Worm (Caenorhabditis elegans) whole organism, young adult: ENCODE measurements around the gene ugt-36.

Experiments used
- F49E8.2 ChIP-seq: sonication (generic microtip); optimal IDR thresholded peaks from 3 replicates; lab custom pipeline; 2017; ENCODE audit warnings: missing genetic modification characterization, mild to moderate bottlenecking, missing compliant biosample characterization, antibody characterized with exemption, moderate library complexity; ENCODE audit not compliant: insufficient read depth
- Y53F4B.3 ChIP-seq: fragments of 200-800 bp; sonication (Bioruptor generic); IDR thresholded peaks from 2 replicates; pipeline ENCODE4 v1.3.6; 2022; ENCODE audit warnings: missing genetic modification reagents, missing genetic modification characterization, missing compliant biosample characterization
- Y56A3A.18 ChIP-seq: fragments of 200-800 bp; sonication (Bioruptor generic); IDR thresholded peaks from 2 replicates; pipeline ENCODE4 v1.3.6; 2022; ENCODE audit warnings: missing genetic modification reagents, missing genetic modification characterization, missing compliant biosample characterization
- Y79H2A.3 ChIP-seq: fragments of 200-800 bp; sonication (Bioruptor generic); conservative IDR thresholded peaks from 2 replicates; pipeline ENCODE4 v1.3.6; 2022; ENCODE audit warnings: missing genetic modification reagents, missing genetic modification characterization, missing compliant biosample characterization
- akir-1 ChIP-seq: fragments of 200-800 bp; sonication (Bioruptor generic); optimal IDR thresholded peaks from 2 replicates; lab custom pipeline; 2018; ENCODE audit warnings: mild to moderate bottlenecking, missing genetic modification characterization, moderate library complexity, missing compliant biosample characterization
- aptf-3 ChIP-seq: fragments of 200-800 bp; sonication (Bioruptor generic); IDR thresholded peaks from 2 replicates; pipeline ENCODE4 v1.3.6; 2022; ENCODE audit warnings: missing genetic modification characterization, missing compliant biosample characterization
- cebp-1 ChIP-seq, 2 experiments: fragments of 200-800 bp in 1 of 2; sonication (Bioruptor generic) in 1 of 2; sonication (generic microtip) in 1 of 2; IDR thresholded peaks in 1 of 2; optimal IDR thresholded peaks in 1 of 2; 2 replicates each; pipeline versions ENCODE4 v1.3.6 to Lab custom; 2017 to 2022; ENCODE audit warnings: missing compliant biosample characterization in 2 of 2, missing genetic modification characterization in 2 of 2, mild to moderate bottlenecking in 1 of 2, missing genetic modification reagents in 1 of 2, moderate library complexity in 1 of 2
- dpl-1 ChIP-seq: fragments of 150-350 bp; optimal IDR thresholded peaks from 2 replicates; lab custom pipeline; 2014; ENCODE audit warnings: missing biosample characterization, missing genetic modification reagents, missing genetic modification characterization
- efl-1 ChIP-seq: fragments of 150-350 bp; optimal IDR thresholded peaks from 2 replicates; lab custom pipeline; 2014; ENCODE audit warnings: missing biosample characterization, missing genetic modification reagents, missing genetic modification characterization
- fkh-3 ChIP-seq: sonication (generic microtip); optimal IDR thresholded peaks from 2 replicates; lab custom pipeline; 2016; ENCODE audit warnings: mild to moderate bottlenecking, missing genetic modification characterization, missing compliant biosample characterization
- hmg-1.2 ChIP-seq: fragments of 200-800 bp; sonication (Bioruptor generic); IDR thresholded peaks from 2 replicates; pipeline ENCODE4 v1.3.6; 2022; ENCODE audit warnings: missing genetic modification reagents, missing genetic modification characterization, missing compliant biosample characterization
- hrde-1 ChIP-seq: sonication (generic microtip); optimal IDR thresholded peaks from 2 replicates; lab custom pipeline; 2016; ENCODE audit warnings: missing genetic modification characterization, mild to moderate bottlenecking, missing compliant biosample characterization, moderate library complexity, missing genotype, missing genetic modification reagents, borderline replicate concordance
- let-526 ChIP-seq: fragments of 200-800 bp; sonication (Bioruptor generic); IDR thresholded peaks from 2 replicates; pipeline ENCODE4 v1.3.6; 2022; ENCODE audit warnings: missing genetic modification reagents, missing genetic modification characterization, missing compliant biosample characterization
- let-607 ChIP-seq, 2 experiments: fragments of 200-800 bp in 1 of 2; sonication (Bioruptor generic) in 1 of 2; sonication (generic microtip) in 1 of 2; optimal IDR thresholded peaks; 2 replicates each; lab custom pipeline; 2016 to 2018; ENCODE audit warnings: mild to moderate bottlenecking in 2 of 2, missing compliant biosample characterization in 2 of 2, missing genetic modification characterization in 2 of 2, moderate library complexity in 2 of 2, missing genotype in 1 of 2
- lin-35 ChIP-seq, 3 experiments: fragments of 150-350 bp in 2 of 3; sonication (generic microtip) in 1 of 3; optimal IDR thresholded peaks; 2 replicates each; lab custom pipeline; 2014 to 2018; ENCODE audit warnings: missing biosample characterization in 3 of 3, missing genetic modification characterization in 3 of 3, missing genetic modification reagents in 3 of 3
- lin-40 ChIP-seq: sonication (generic microtip); optimal IDR thresholded peaks from 2 replicates; lab custom pipeline; 2016; ENCODE audit warnings: missing genetic modification characterization, mild to moderate bottlenecking, missing compliant biosample characterization, missing genotype, missing genetic modification reagents
- lin-54 ChIP-seq: fragments of 200-800 bp; sonication (Bioruptor generic); optimal IDR thresholded peaks from 2 replicates; lab custom pipeline; 2018; ENCODE audit warnings: mild to moderate bottlenecking, missing genetic modification characterization, missing compliant biosample characterization
- madf-6 ChIP-seq: fragments of 200-800 bp; sonication (Bioruptor generic); IDR thresholded peaks from 2 replicates; pipeline ENCODE4 v1.3.6; 2022; ENCODE audit warnings: missing genetic modification reagents, missing genetic modification characterization, missing compliant biosample characterization
- madf-8 ChIP-seq: fragments of 200-800 bp; sonication (Bioruptor generic); conservative IDR thresholded peaks from 2 replicates; pipeline ENCODE4 v1.3.6; 2022; ENCODE audit warnings: missing genetic modification reagents, missing genetic modification characterization, missing compliant biosample characterization
- mcd-1 ChIP-seq: fragments of 200-800 bp; sonication (Bioruptor generic); IDR thresholded peaks from 2 replicates; pipeline ENCODE4 v1.3.6; 2022; ENCODE audit warnings: missing genetic modification reagents, missing genetic modification characterization, missing compliant biosample characterization
- nfyb-1 ChIP-seq: fragments of 200-800 bp; sonication (Bioruptor generic); IDR thresholded peaks from 2 replicates; pipeline ENCODE4 v1.3.6; 2022; ENCODE audit warnings: missing genetic modification reagents, missing genetic modification characterization, missing compliant biosample characterization
- nhr-27 ChIP-seq: fragments of 200-800 bp; sonication (Bioruptor generic); optimal IDR thresholded peaks from 2 replicates; lab custom pipeline; 2018; ENCODE audit warnings: mild to moderate bottlenecking, missing genetic modification characterization, moderate library complexity, missing compliant biosample characterization
- nhr-80 ChIP-seq: sonication (generic microtip); optimal IDR thresholded peaks from 2 replicates; lab custom pipeline; 2016; ENCODE audit warnings: missing genetic modification characterization, missing compliant biosample characterization
- rcor-1 ChIP-seq: fragments of 200-800 bp; sonication (Bioruptor generic); IDR thresholded peaks from 2 replicates; pipeline ENCODE4 v1.3.6; 2022; ENCODE audit warnings: missing genetic modification reagents, missing genetic modification characterization, missing compliant biosample characterization
- rpc-1 ChIP-seq, 2 experiments: fragments of 150-350 bp in 1 of 2; sonication (generic microtip) in 1 of 2; optimal IDR thresholded peaks; 2 replicates each; lab custom pipeline; 2014 to 2018; ENCODE audit warnings: missing biosample characterization in 1 of 2, missing genetic modification characterization in 1 of 2, missing genetic modification reagents in 1 of 2, missing genotype in 1 of 2
- sea-2 ChIP-seq: fragments of 200-800 bp; sonication (Bioruptor generic); IDR thresholded peaks from 2 replicates; pipeline ENCODE4 v1.3.6; 2022; ENCODE audit warnings: missing genetic modification characterization, missing compliant biosample characterization
- snpc-1.1 ChIP-seq: sonication (generic microtip); optimal IDR thresholded peaks from 2 replicates; lab custom pipeline; 2017; ENCODE audit warnings: missing genetic modification characterization, mild to moderate bottlenecking, missing compliant biosample characterization, antibody characterized with exemption, moderate library complexity, missing genotype, missing genetic modification reagents; ENCODE audit not compliant: insufficient read depth
- sptf-2 ChIP-seq: fragments of 200-800 bp; sonication (Bioruptor generic); optimal IDR thresholded peaks from 2 replicates; lab custom pipeline; 2018; ENCODE audit warnings: mild to moderate bottlenecking, missing genetic modification characterization, missing compliant biosample characterization
- tbp1 ChIP-seq: fragments of 200-800 bp; sonication (Bioruptor generic); optimal IDR thresholded peaks from 2 replicates; lab custom pipeline; 2018; ENCODE audit warnings: mild to moderate bottlenecking, missing genetic modification characterization, missing compliant biosample characterization
- unc-130 ChIP-seq: sonication (generic microtip); optimal IDR thresholded peaks from 2 replicates; lab custom pipeline; 2016; ENCODE audit warnings: missing genetic modification reagents, missing genetic modification characterization, missing compliant biosample characterization
- unc-62 ChIP-seq: fragments of 150-350 bp; optimal IDR thresholded peaks from 2 replicates; lab custom pipeline; 2014; ENCODE audit warnings: missing biosample characterization, missing genetic modification reagents, missing genetic modification characterization
- ztf-22 ChIP-seq: fragments of 200-800 bp; sonication (Bioruptor generic); optimal IDR thresholded peaks from 2 replicates; lab custom pipeline; 2018; ENCODE audit warnings: mild to moderate bottlenecking, missing genetic modification characterization, moderate library complexity, missing compliant biosample characterization
- ztf-28 ChIP-seq: fragments of 200-800 bp; sonication (Bioruptor generic); IDR thresholded peaks from 2 replicates; pipeline ENCODE4 v1.3.6; 2022; ENCODE audit warnings: missing genetic modification reagents, missing genetic modification characterization, missing compliant biosample characterization

ugt-36 gene

DNA sequence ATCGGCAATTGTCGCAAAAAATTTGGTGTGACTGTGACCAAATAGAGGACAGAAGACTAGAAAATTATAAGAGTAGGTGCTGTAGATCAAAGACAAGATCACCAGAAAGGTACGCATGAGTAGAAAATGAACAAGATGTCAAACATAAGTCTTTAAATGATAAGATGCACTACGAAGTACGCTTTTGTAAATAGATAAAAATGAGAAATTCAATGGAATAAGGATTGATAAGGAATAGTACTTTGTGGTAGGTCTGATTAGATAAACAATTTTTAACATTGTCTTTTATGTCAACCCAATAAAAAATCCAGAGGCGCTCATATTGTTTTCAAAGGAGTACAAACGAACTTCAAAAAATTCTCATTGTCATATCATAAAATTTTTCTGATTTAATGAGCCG lies 16.2 kb upstream of the ugt-36 start, which contains the start of gene F10D2.8:
Gene F10D2.8, minus strand, starts transcription at position 145 of the 400 bp plus-strand sequence.
- TF ChIP-seq snpc-1.1 (tag; lab: Kevin White, UChicago) (no peak), F49E8.2 (no peak), madf-6 (GFP tag; lab: Robert Waterston, UW) (no peak), fkh-3 (tag; lab: Kevin White, UChicago) (no peak), Y53F4B.3 (no peak), nhr-80 (tag; lab: Kevin White, UChicago) (peak; percentile 76), unc-130 (GFP tag; lab: Kevin White, UChicago) (no peak)

- TF ChIP-seq ztf-22 (GFP tag; lab: Kevin White, UChicago) (no peak), efl-1 (GFP tag; lab: Kevin White, UChicago) (no peak), madf-8 (GFP tag; lab: Robert Waterston, UW) (no peak), Y79H2A.3 (GFP tag; lab: Robert Waterston, UW) (no peak), hrde-1 (tag; lab: Kevin White, UChicago) (no peak), tbp1 (no peak), sptf-2 (GFP tag; lab: Kevin White, UChicago) (no peak), rcor-1 (GFP tag; lab: Robert Waterston, UW) (no peak)
These were observed 13.8 kb upstream of the ugt-36 start, which contains the start of gene fat-7 for ce11 chrV:7153046-7153445. TSS of gene fat-7 (minus strand) at chrV:7153146.

- no peak for TF ChIP-seq unc-62
- no peak for TF ChIP-seq nfyb-1 (GFP tag; lab: Robert Waterston, UW)
- TF ChIP-seq efl-1 (GFP tag; lab: Kevin White, UChicago) = no peak
- no peak for TF ChIP-seq lin-40
- no peak for TF ChIP-seq lin-35 (GFP tag; optimal IDR thresholded peaks at IDR 0.05; lab: Kevin White, UChicago)
- TF ChIP-seq cebp-1 (GFP tag; IDR thresholded peaks at IDR 0.05; lab: Robert Waterston, UW) = no peak
- TF ChIP-seq cebp-1 (tag; optimal IDR thresholded peaks at IDR 0.05; lab: Kevin White, UChicago) = no peak
- TF ChIP-seq ztf-22 (GFP tag; lab: Kevin White, UChicago) = no peak
- no peak for TF ChIP-seq akir-1 (GFP tag; lab: Kevin White, UChicago)
- TF ChIP-seq rpc-1 (optimal IDR thresholded peaks at IDR 0.05; lab: Kevin White, UChicago) = no peak
- TF ChIP-seq rpc-1 (tag; optimal IDR thresholded peaks at IDR 0.05; lab: Kevin White, UChicago) = no peak
- TF ChIP-seq, all 124 proteins: peak for 0
These were observed 10.7 kb upstream of the ugt-36 start, which contains the start of gene F10D2.10 for ce11 chrV:7156079-7156478. TSS of gene F10D2.10 (minus strand) at chrV:7156179.

DNA sequence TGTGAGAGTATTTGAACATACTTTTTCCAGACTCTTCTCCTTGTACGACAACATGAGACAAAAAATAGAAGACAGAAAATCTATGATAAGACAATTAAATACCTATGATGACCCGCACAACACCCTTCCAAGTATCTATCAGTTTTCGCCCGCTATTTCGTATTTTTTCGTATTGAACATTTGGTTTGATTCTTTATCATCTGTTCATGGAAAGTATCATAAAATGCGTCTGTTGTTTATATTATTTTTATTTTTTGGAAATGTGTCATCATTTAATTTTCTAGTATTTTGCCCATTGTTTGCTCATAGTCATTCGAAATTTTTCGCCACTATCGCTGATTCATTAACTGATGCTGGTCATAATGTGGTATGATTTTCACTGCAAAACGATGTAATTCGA lies 9.7 kb upstream of the ugt-36 start, which contains the start of gene ugt-39:
Gene ugt-39, plus strand, starts transcription at position 54 of the 400 bp plus-strand sequence.
- TF ChIP-seq nhr-80 (tag; lab: Kevin White, UChicago) = peak; percentile 76
- TF ChIP-seq unc-62 = peak; percentile 14
- TF ChIP-seq ztf-28 = no peak
- TF ChIP-seq let-526 = no peak
- TF ChIP-seq, all 124 proteins: peak for 2

- TF ChIP-seq sea-2 (GFP tag; lab: Robert Waterston, UW) (no peak), hmg-1.2 (GFP tag; lab: Robert Waterston, UW) (no peak), madf-8 (GFP tag; lab: Robert Waterston, UW) (no peak), mcd-1 (GFP tag; lab: Robert Waterston, UW) (no peak), aptf-3 (no peak), Y56A3A.18 (no peak), let-607 (tag; optimal IDR thresholded peaks at IDR 0.05; lab: Kevin White, UChicago) (no peak), lin-35 (GFP tag; optimal IDR thresholded peaks at IDR 0.05; lab: Kevin White, UChicago) (no peak), nhr-27 (no peak), dpl-1 (GFP tag; lab: Kevin White, UChicago) (no peak), lin-54 (GFP tag; lab: Kevin White, UChicago) (no peak)
These were observed 7.4 kb upstream of the ugt-36 start, which contains the start of gene str-204 for ce11 chrV:7159391-7159790. TSS of gene str-204 (plus strand) at chrV:7159691.
